Worm (Caenorhabditis elegans) whole organism, L1 larva: ENCODE results near the gene T23B12.5.
A peak's percentile ranks its signal among the peaks of the same experiment; 100 is the strongest.

Experiments
- Y116A8C.19 ChIP-seq: sonication (generic microtip); optimal IDR thresholded peaks from 2 replicates; lab custom pipeline; 2016; ENCODE audit warnings: missing compliant biosample characterization, missing genetic modification characterization, borderline replicate concordance
- alr-1 ChIP-seq: fragments of 200-800 bp; sonication (Bioruptor generic); optimal IDR thresholded peaks from 2 replicates; lab custom pipeline; 2018; ENCODE audit warnings: borderline replicate concordance, mild to moderate bottlenecking, missing genetic modification characterization, missing compliant biosample characterization
- aly-2 ChIP-seq: fragments of 150-350 bp; optimal IDR thresholded peaks from 2 replicates; lab custom pipeline; 2014; ENCODE audit warnings: missing biosample characterization, missing genetic modification characterization
- blmp-1 ChIP-seq: fragments of 150-350 bp; optimal IDR thresholded peaks from 2 replicates; lab custom pipeline; 2014; ENCODE audit warnings: missing biosample characterization, missing genetic modification characterization
- ceh-63 ChIP-seq: fragments of 200-800 bp; sonication (Bioruptor generic); optimal IDR thresholded peaks from 2 replicates; lab custom pipeline; 2018; ENCODE audit warnings: mild to moderate bottlenecking, missing genetic modification characterization, missing compliant biosample characterization
- ceh-90 ChIP-seq: sonication (generic microtip); optimal IDR thresholded peaks from 2 replicates; lab custom pipeline; 2016; ENCODE audit warnings: missing genetic modification characterization, missing compliant biosample characterization
- ces-1 ChIP-seq: fragments of 150-350 bp; optimal IDR thresholded peaks from 2 replicates; lab custom pipeline; 2014; ENCODE audit warnings: missing biosample characterization, missing genetic modification reagents, missing genetic modification characterization
- dpl-1 ChIP-seq, 3 experiments: fragments of 150-350 bp in 2 of 3; sonication (generic microtip) in 1 of 3; optimal IDR thresholded peaks; 2 replicates each; lab custom pipeline; 2014 to 2017; ENCODE audit warnings: missing biosample characterization in 3 of 3, missing genetic modification characterization in 3 of 3, missing genetic modification reagents in 3 of 3
- efl-1 ChIP-seq, 4 experiments: fragments of 150-350 bp; optimal IDR thresholded peaks in 3 of 4; peaks in 1 of 4; 1 replicate in 1 of 4; 2 replicates in 3 of 4; lab custom pipeline; 2014; ENCODE audit warnings: missing biosample characterization in 2 of 4, missing genetic modification characterization in 2 of 4, missing genetic modification reagents in 2 of 4
- egl-27 ChIP-seq, 2 experiments: fragments of 150-350 bp in 1 of 2; sonication (generic microtip); optimal IDR thresholded peaks; 3 replicates each; lab custom pipeline; 2017 to 2018; ENCODE audit warnings: missing biosample characterization in 2 of 2, missing genetic modification characterization in 2 of 2, missing genetic modification reagents in 2 of 2
- elt-3 ChIP-seq, 6 experiments: fragments of 150-350 bp in 1 of 6; sonication (generic microtip); optimal IDR thresholded peaks; 2 replicates each; lab custom pipeline; 2017 to 2018; ENCODE audit warnings: missing biosample characterization in 6 of 6, missing genetic modification characterization in 6 of 6, inconsistent platforms in 1 of 6
- fkh-10 ChIP-seq: sonication (generic microtip); optimal IDR thresholded peaks from 2 replicates; lab custom pipeline; 2017; ENCODE audit warnings: missing biosample characterization, missing genetic modification reagents, missing genetic modification characterization
- fkh-4 ChIP-seq: sonication (generic microtip); optimal IDR thresholded peaks from 2 replicates; lab custom pipeline; 2016; ENCODE audit warnings: missing compliant biosample characterization, missing genetic modification characterization, borderline replicate concordance
- fkh-8 ChIP-seq: sonication (generic microtip); optimal IDR thresholded peaks from 2 replicates; lab custom pipeline; 2016; ENCODE audit warnings: mild to moderate bottlenecking, missing genetic modification characterization, missing compliant biosample characterization
- fos-1 ChIP-seq: fragments of 150-350 bp; optimal IDR thresholded peaks from 2 replicates; lab custom pipeline; 2014; ENCODE audit warnings: missing biosample characterization, missing genetic modification characterization
- hlh-17 ChIP-seq: fragments of 200-800 bp; sonication (Bioruptor generic); optimal IDR thresholded peaks from 2 replicates; lab custom pipeline; 2018; ENCODE audit warnings: missing genetic modification characterization, mild to moderate bottlenecking, missing compliant biosample characterization, moderate library complexity, borderline replicate concordance
- irx-1 ChIP-seq: sonication (generic microtip); optimal IDR thresholded peaks from 2 replicates; lab custom pipeline; 2016; ENCODE audit warnings: missing genetic modification characterization, missing compliant biosample characterization
- lin-13 ChIP-seq: fragments of 150-350 bp; optimal IDR thresholded peaks from 2 replicates; lab custom pipeline; 2014; ENCODE audit warnings: missing biosample characterization, missing genetic modification reagents, missing genetic modification characterization
- lin-14 ChIP-seq: fragments of 200-800 bp; sonication (Bioruptor generic); optimal IDR thresholded peaks from 2 replicates; lab custom pipeline; 2018; ENCODE audit warnings: mild to moderate bottlenecking, missing genetic modification characterization, moderate library complexity, missing compliant biosample characterization
- lin-15B ChIP-seq: fragments of 150-350 bp; sonication (generic microtip); optimal IDR thresholded peaks from 3 replicates; lab custom pipeline; 2014; ENCODE audit warnings: missing biosample characterization, missing genetic modification characterization
- lin-35 ChIP-seq, 2 experiments: fragments of 150-350 bp; optimal IDR thresholded peaks; 2 replicates each; lab custom pipeline; 2014; ENCODE audit warnings: missing biosample characterization in 2 of 2, missing genetic modification characterization in 2 of 2, missing genetic modification reagents in 2 of 2
- mef-2 ChIP-seq: fragments of 150-350 bp; optimal IDR thresholded peaks from 2 replicates; lab custom pipeline; 2014; ENCODE audit warnings: missing biosample characterization, missing genetic modification characterization
- nhr-12 ChIP-seq: sonication (generic microtip); optimal IDR thresholded peaks from 2 replicates; lab custom pipeline; 2017; ENCODE audit warnings: missing biosample characterization, missing genetic modification characterization
- nhr-28 ChIP-seq: fragments of 150-350 bp; optimal IDR thresholded peaks from 2 replicates; lab custom pipeline; 2014; ENCODE audit warnings: missing biosample characterization, missing genetic modification characterization
- nhr-47 ChIP-seq: sonication (generic microtip); optimal IDR thresholded peaks from 2 replicates; lab custom pipeline; 2016; ENCODE audit warnings: mild to moderate bottlenecking, missing genetic modification characterization, moderate library complexity, missing compliant biosample characterization
- nhr-71 ChIP-seq: sonication (generic microtip); optimal IDR thresholded peaks from 2 replicates; lab custom pipeline; 2016; ENCODE audit warnings: mild to moderate bottlenecking, missing genetic modification characterization, moderate library complexity, missing compliant biosample characterization
- nhr-84 ChIP-seq: sonication (generic microtip); optimal IDR thresholded peaks from 2 replicates; lab custom pipeline; 2017; ENCODE audit warnings: missing biosample characterization, missing genetic modification characterization
- nhr-85 ChIP-seq: sonication (generic microtip); peaks from one replicate; lab custom pipeline; 2016; ENCODE audit warnings: missing genetic modification characterization, inconsistent platforms, missing compliant biosample characterization
- nhr-90 ChIP-seq: sonication (generic microtip); optimal IDR thresholded peaks from 2 replicates; lab custom pipeline; 2016; ENCODE audit warnings: mild to moderate bottlenecking, missing genetic modification characterization, missing compliant biosample characterization; ENCODE audit not compliant: poor library complexity
- pag-3 ChIP-seq: sonication (generic microtip); optimal IDR thresholded peaks from 2 replicates; lab custom pipeline; 2017; ENCODE audit warnings: missing genetic modification characterization, mild to moderate bottlenecking, missing compliant biosample characterization, antibody characterized with exemption, borderline replicate concordance; ENCODE audit not compliant: insufficient read depth
- pax-3 ChIP-seq: fragments of 200-800 bp; sonication (Bioruptor generic); optimal IDR thresholded peaks from 2 replicates; lab custom pipeline; 2018; ENCODE audit warnings: mild to moderate bottlenecking, missing genetic modification characterization, moderate library complexity, missing compliant biosample characterization
- rnt-1 ChIP-seq: sonication (generic microtip); optimal IDR thresholded peaks from 2 replicates; lab custom pipeline; 2016; ENCODE audit warnings: mild to moderate bottlenecking, missing genetic modification characterization, moderate library complexity, missing compliant biosample characterization
- skn-1 ChIP-seq: fragments of 150-350 bp; optimal IDR thresholded peaks from 2 replicates; lab custom pipeline; 2014; ENCODE audit warnings: missing biosample characterization, missing genetic modification characterization
- snu-23 ChIP-seq: sonication (generic microtip); optimal IDR thresholded peaks from 2 replicates; lab custom pipeline; 2016; ENCODE audit warnings: missing genetic modification characterization, missing compliant biosample characterization
- sox-4 ChIP-seq: sonication (generic microtip); optimal IDR thresholded peaks from 2 replicates; lab custom pipeline; 2016; ENCODE audit warnings: missing genetic modification characterization, missing compliant biosample characterization
- swsn-7 ChIP-seq: sonication (generic microtip); optimal IDR thresholded peaks from 2 replicates; lab custom pipeline; 2016; ENCODE audit warnings: missing genetic modification characterization, missing compliant biosample characterization
- tlp-1 ChIP-seq: fragments of 150-350 bp; optimal IDR thresholded peaks from 2 replicates; lab custom pipeline; 2014; ENCODE audit warnings: missing biosample characterization, missing genetic modification characterization
- unc-130 ChIP-seq: fragments of 150-350 bp; optimal IDR thresholded peaks from 2 replicates; lab custom pipeline; 2017; ENCODE audit warnings: missing biosample characterization, missing genetic modification characterization, inconsistent platforms
- unc-98 ChIP-seq: fragments of 200-800 bp; sonication (Bioruptor generic); IDR thresholded peaks from 2 replicates; pipeline ENCODE4 v1.3.6; 2022; ENCODE audit warnings: missing genetic modification characterization, missing compliant biosample characterization
- vab-15 ChIP-seq: sonication (generic microtip); optimal IDR thresholded peaks from 2 replicates; lab custom pipeline; 2017; ENCODE audit warnings: missing genotype, mild to moderate bottlenecking, missing genetic modification characterization, missing compliant biosample characterization
- ztf-4 ChIP-seq: fragments of 150-350 bp; optimal IDR thresholded peaks from 2 replicates; lab custom pipeline; 2014; ENCODE audit warnings: missing biosample characterization, missing genetic modification characterization

The T23B12.5 gene

DNA sequence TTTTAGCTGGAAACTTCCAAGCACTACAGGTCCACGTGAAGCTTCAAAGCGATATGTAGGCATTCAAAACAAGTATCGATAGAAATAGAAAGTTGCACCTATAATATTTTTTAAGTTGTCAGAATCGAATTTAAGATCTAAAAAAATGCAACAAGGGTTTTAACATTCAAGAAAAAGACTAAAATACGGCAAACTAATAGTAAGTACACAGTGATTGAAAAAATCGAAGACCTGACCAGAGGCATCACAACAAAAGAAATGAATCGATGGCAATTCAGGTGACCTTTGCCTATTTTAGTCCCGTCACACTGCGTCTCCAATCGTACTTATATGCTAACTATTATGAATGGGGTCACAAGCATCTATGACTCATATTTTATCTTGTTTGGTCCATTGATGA is at the start of gene T23B12.5:
Gene T23B12.5 (minus strand): TSS at position 101 of the 400 bp plus-strand sequence.
- TF ChIP-seq efl-1 (optimal IDR thresholded peaks at IDR 0.05; lab: Kevin White, UChicago), result no peak
- peak in 1 of 2 experiments; percentile 14 for TF ChIP-seq efl-1 (GFP tag; optimal IDR thresholded peaks at IDR 0.05 in 1 of 2; lab: Kevin White, UChicago)
- no peak for TF ChIP-seq pax-3

DNA sequence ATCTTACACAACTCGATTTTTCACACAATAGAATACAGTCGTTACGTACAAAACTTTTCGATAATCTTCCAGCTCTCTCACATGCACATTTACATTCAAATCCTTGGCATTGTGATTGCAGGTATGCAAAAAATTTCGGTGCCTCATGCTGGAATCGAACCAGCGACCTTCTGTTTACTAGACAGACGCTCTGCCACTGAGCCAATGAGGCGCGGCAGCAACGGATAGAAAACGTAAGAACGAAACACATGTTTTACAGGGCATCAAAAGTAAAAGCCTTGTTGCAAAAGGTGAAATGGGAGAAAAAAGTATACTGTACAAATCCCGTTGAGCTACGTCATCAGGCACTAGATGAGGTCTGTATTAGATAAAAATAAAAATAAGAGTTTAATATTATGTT is 48.1 kb upstream of the T23B12.5 start:
- TF ChIP-seq fos-1 (tag; lab: Kevin White, UChicago) (no peak), nhr-84 (tag; lab: Kevin White, UChicago) (no peak), egl-27 (tag; optimal IDR thresholded peaks at IDR 0.05; lab: Kevin White, UChicago) (no peak), nhr-71 (no peak), tlp-1 (no peak), nhr-90 (no peak), nhr-85 (tag; lab: Kevin White, UChicago) (no peak), skn-1 (tag; lab: Kevin White, UChicago) (no peak), snu-23 (GFP tag; lab: Kevin White, UChicago) (peak; percentile 3), mef-2 (tag; lab: Kevin White, UChicago) (no peak), efl-1 (optimal IDR thresholded peaks at IDR 0.05; lab: Kevin White, UChicago) (no peak), efl-1 (GFP tag; optimal IDR thresholded peaks at IDR 0.05 in 1 of 2; lab: Kevin White, UChicago) (no peak), lin-35 (GFP tag; optimal IDR thresholded peaks at IDR 0.05; lab: Kevin White, UChicago) (peak in 1 of 2 experiments; percentile 29), lin-13 (GFP tag; lab: Kevin White, UChicago) (no peak), rnt-1 (tag; lab: Kevin White, UChicago) (peak; percentile 29)
- TF ChIP-seq, all 84 proteins: peak for 3

DNA sequence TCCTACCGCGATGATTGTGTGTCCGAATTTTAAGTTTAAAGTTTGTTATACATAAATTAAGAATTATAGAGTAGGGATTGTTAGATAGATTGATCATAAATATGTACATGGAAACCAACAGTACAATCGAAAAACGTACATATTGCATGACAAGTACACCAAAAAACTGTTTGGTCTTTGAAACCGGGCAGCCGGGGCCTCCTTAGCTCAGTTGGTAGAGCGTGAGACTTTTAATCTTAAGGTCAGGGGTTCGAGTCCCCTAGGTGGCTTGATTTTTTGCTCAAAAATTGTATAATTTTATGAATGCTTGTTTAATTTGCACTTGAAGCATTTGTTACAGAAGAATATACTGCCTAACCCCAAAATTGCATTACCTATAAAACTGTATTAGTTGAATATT is 47.3 kb upstream of the T23B12.5 start:
- TF ChIP-seq ceh-90 (tag; lab: Kevin White, UChicago) (no peak), lin-15B (tag; lab: Kevin White, UChicago) (no peak), vab-15 (tag; lab: Kevin White, UChicago) (no peak), sox-4 (tag; lab: Kevin White, UChicago) (no peak), dpl-1 (GFP tag; optimal IDR thresholded peaks at IDR 0.05; lab: Kevin White, UChicago) (no peak), lin-14 (GFP tag; lab: Kevin White, UChicago) (no peak), unc-130 (tag; lab: Kevin White, UChicago) (no peak), aly-2 (tag; lab: Kevin White, UChicago) (no peak), fkh-4 (tag; lab: Kevin White, UChicago) (no peak), pag-3 (tag; lab: Kevin White, UChicago) (no peak), pax-3 (no peak), ces-1 (no peak), fkh-8 (no peak), unc-98 (GFP tag; lab: Robert Waterston, UW) (no peak), hlh-17 (no peak)

DNA sequence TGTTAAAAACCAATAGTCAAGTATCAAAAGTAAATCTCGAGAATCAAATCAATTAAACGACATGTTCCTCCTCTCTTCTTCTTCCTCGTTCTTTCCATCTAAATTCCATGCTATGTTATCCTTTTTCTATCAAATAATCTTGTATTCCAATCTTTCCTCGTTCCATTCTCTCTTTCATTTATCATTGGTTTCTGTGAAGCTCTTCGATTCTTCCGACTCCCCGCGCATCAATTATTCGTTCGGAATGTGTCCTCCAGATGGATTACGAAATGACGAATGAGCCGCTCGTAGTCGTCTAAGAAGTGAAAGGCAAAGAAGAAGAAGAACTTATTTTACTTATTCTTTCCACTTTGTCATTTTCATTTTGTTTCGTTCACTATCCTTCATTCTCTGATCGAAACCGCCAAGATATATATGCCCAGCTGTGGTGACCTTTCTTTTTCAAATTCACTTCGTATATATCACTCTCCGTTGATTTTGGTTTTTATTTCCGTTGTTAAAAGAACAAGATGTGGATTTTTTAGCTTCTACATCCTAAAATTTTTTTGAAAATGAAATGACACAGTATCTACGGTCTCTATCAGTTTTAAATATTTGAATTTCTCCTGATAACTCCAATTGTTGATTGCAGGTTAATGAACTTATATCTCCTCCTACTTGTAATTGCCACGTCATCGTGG is 46.6 kb upstream of the T23B12.5 start, which contains the start of gene pxn-1:
Gene pxn-1 (plus strand): TSS at position 630 of the 680 bp plus-strand sequence.
- peak; percentile 53 for TF ChIP-seq blmp-1 (tag; lab: Kevin White, UChicago)
- TF ChIP-seq nhr-47 (tag; lab: Kevin White, UChicago), result no peak
- TF ChIP-seq ceh-90 (tag; lab: Kevin White, UChicago), result no peak
- TF ChIP-seq nhr-12 (tag; lab: Kevin White, UChicago), result no peak

DNA sequence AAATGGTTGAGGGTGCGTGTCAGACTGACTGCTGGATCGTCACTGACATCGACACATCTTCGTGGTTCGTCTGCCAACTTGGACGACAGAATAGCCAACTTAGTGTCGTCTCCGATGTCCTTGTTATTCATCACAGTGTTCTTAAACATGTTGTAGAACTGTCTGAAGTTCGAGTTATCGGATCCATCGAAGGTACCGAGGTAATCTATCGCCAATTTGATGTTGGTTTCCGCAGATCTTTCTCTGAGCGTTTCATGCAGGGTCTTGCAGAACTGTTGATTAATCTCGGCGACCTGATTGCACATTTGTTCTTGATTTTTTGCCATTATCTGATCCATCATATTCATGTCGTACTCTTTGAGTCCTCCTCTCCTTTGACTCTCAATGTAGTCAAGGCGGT is 33.4 kb upstream of the T23B12.5 start:
- TF ChIP-seq sox-4 (tag; lab: Kevin White, UChicago) (no peak), Y116A8C.19 (tag; lab: Kevin White, UChicago) (no peak), ztf-4 (tag; lab: Kevin White, UChicago) (no peak), nhr-28 (tag; lab: Kevin White, UChicago) (no peak), irx-1 (tag; lab: Kevin White, UChicago) (no peak), swsn-7 (tag; lab: Kevin White, UChicago) (no peak), ceh-63 (GFP tag; lab: Kevin White, UChicago) (no peak), alr-1 (no peak), elt-3 (tag; optimal IDR thresholded peaks at IDR 0.05; lab: Kevin White, UChicago) (no peak), fkh-10 (GFP tag; lab: Kevin White, UChicago) (no peak), hlh-17 (no peak)
